Fruit fly (Drosophila melanogaster) whole organism, embryonic: ENCODE measurements around the gene CG13829.

Experiments used
- Adf1 ChIP-seq: fragments of 200-800 bp; sonication (Bioruptor generic); IDR thresholded peaks from 2 replicates; pipeline ENCODE4 v1.3.6; 2022; ENCODE audit warnings: missing biosample characterization, missing genetic modification characterization
- Atf-2 ChIP-seq: fragments of 200-800 bp; sonication (Bioruptor generic); optimal IDR thresholded peaks from 2 replicates; lab custom pipeline; 2016; ENCODE audit warnings: missing biosample characterization, missing genetic modification characterization
- B-H1 ChIP-seq: fragments of 200-800 bp; sonication (Bioruptor generic); IDR thresholded peaks from 3 replicates; pipeline ENCODE4 v1.3.6; 2022; ENCODE audit warnings: missing biosample characterization, missing genetic modification characterization
- Bgb ChIP-seq: fragments of 200-800 bp; sonication (Bioruptor generic); IDR thresholded peaks from 2 replicates; pipeline ENCODE4 v1.3.6; 2022; ENCODE audit warnings: missing biosample characterization, missing genetic modification characterization; ENCODE audit not compliant: partially characterized antibody
- CG10543 ChIP-seq: fragments of 200-800 bp; sonication (Bioruptor generic); optimal IDR thresholded peaks from 3 replicates; lab custom pipeline; 2017; ENCODE audit warnings: missing biosample characterization, mild to moderate bottlenecking, missing genetic modification characterization, moderate library complexity
- CG34376 ChIP-seq: fragments of 200-800 bp; sonication (Bioruptor generic); optimal IDR thresholded peaks from 2 replicates; lab custom pipeline; 2018; ENCODE audit warnings: missing biosample characterization, mild to moderate bottlenecking, missing genetic modification characterization
- CG3995 ChIP-seq: fragments of 200-800 bp; sonication (Bioruptor generic); optimal IDR thresholded peaks from 3 replicates; lab custom pipeline; 2016; ENCODE audit warnings: missing biosample characterization, missing genetic modification characterization
- CG4360 ChIP-seq: fragments of 200-800 bp; sonication (Bioruptor generic); IDR thresholded peaks from 2 replicates; pipeline ENCODE4 v1.3.6; 2022; ENCODE audit warnings: missing biosample characterization, missing genetic modification characterization
- CG6683 ChIP-seq: fragments of 200-800 bp; sonication (Bioruptor generic); optimal IDR thresholded peaks from 2 replicates; lab custom pipeline; 2017; ENCODE audit warnings: missing biosample characterization, mild to moderate bottlenecking, missing genetic modification characterization, missing genetic modification reagents
- CG8765 ChIP-seq: fragments of 200-800 bp; sonication (Bioruptor generic); IDR thresholded peaks from 2 replicates; pipeline ENCODE4 v1.3.6; 2022; ENCODE audit warnings: missing biosample characterization, missing genetic modification characterization
- CG9817 ChIP-seq: fragments of 200-800 bp; sonication (Bioruptor generic); optimal IDR thresholded peaks from 2 replicates; lab custom pipeline; 2018; ENCODE audit warnings: missing biosample characterization, mild to moderate bottlenecking, missing genetic modification characterization, moderate library complexity
- Dek ChIP-seq: fragments of 200-800 bp; sonication (Bioruptor generic); optimal IDR thresholded peaks from 3 replicates; lab custom pipeline; 2019; ENCODE audit warnings: missing biosample characterization, mild to moderate bottlenecking, missing genetic modification characterization, moderate library complexity
- GATAe ChIP-seq: fragments of 200-800 bp; sonication (Bioruptor generic); conservative IDR thresholded peaks from 2 replicates; pipeline ENCODE4 v1.3.6; 2022; ENCODE audit warnings: missing biosample characterization, missing genetic modification characterization
- HmgZ ChIP-seq: fragments of 200-800 bp; sonication (Bioruptor generic); optimal IDR thresholded peaks from 2 replicates; lab custom pipeline; 2018; ENCODE audit warnings: missing biosample characterization, mild to moderate bottlenecking, missing genetic modification characterization
- Hr78 ChIP-seq, 2 experiments: fragments of 200-800 bp in 1 of 2; fragments of >200 bp in 1 of 2; sonication (Bioruptor generic) in 1 of 2; optimal IDR thresholded peaks; 2 replicates each; lab custom pipeline; 2017 to 2019; ENCODE audit warnings: missing biosample characterization in 2 of 2, missing genetic modification characterization in 2 of 2, mild to moderate bottlenecking in 1 of 2, moderate library complexity in 1 of 2
- Med ChIP-seq: fragments of 200-800 bp; sonication (Bioruptor generic); peaks from one replicate; lab custom pipeline; 2016; ENCODE audit warnings: missing biosample characterization, missing genetic modification characterization, mild to moderate bottlenecking, inconsistent platforms, moderate library complexity
- NK7.1 ChIP-seq: fragments of 200-800 bp; sonication (Bioruptor generic); optimal IDR thresholded peaks from 3 replicates; lab custom pipeline; 2016; ENCODE audit warnings: missing biosample characterization, missing genetic modification characterization
- Rfx ChIP-seq: fragments of 200-800 bp; sonication (Bioruptor generic); IDR thresholded peaks from 2 replicates; pipeline ENCODE4 v1.3.6; 2022; ENCODE audit warnings: missing biosample characterization, missing genetic modification characterization
- Scr ChIP-seq: fragments of 200-800 bp; sonication (Bioruptor generic); IDR thresholded peaks from 2 replicates; pipeline ENCODE4 v1.3.6; 2022; ENCODE audit warnings: missing biosample characterization, missing genetic modification characterization; ENCODE audit not compliant: partially characterized antibody
- Six4 ChIP-seq: fragments of 200-800 bp; sonication (Bioruptor generic); optimal IDR thresholded peaks from 2 replicates; lab custom pipeline; 2016; ENCODE audit warnings: missing biosample characterization, missing genetic modification characterization
- Usf ChIP-seq: fragments of 200-800 bp; sonication (Bioruptor generic); optimal IDR thresholded peaks from 2 replicates; lab custom pipeline; 2017; ENCODE audit warnings: missing genotype, missing biosample characterization, missing genetic modification characterization
- ara ChIP-seq: fragments of 200-800 bp; sonication (Bioruptor generic); IDR thresholded peaks from 2 replicates; pipeline ENCODE4 v1.3.6; 2022; ENCODE audit warnings: missing biosample characterization, missing genetic modification characterization
- caup ChIP-seq: fragments of 200-800 bp; sonication (Bioruptor generic); optimal IDR thresholded peaks from 3 replicates; lab custom pipeline; 2017; ENCODE audit warnings: missing biosample characterization, mild to moderate bottlenecking, missing genetic modification characterization, moderate library complexity; ENCODE audit not compliant: severe bottlenecking
- cg ChIP-seq: fragments of 200-800 bp; sonication (Bioruptor generic); optimal IDR thresholded peaks from 3 replicates; lab custom pipeline; 2019; ENCODE audit warnings: missing biosample characterization, mild to moderate bottlenecking, missing genetic modification characterization, moderate library complexity
- chinmo ChIP-seq: fragments of 200-800 bp; sonication (Bioruptor generic); IDR thresholded peaks from 4 replicates; pipeline ENCODE4 v1.3.6; 2022; ENCODE audit warnings: missing biosample characterization, missing genetic modification characterization; ENCODE audit not compliant: partially characterized antibody
- ci ChIP-seq: fragments of 200-800 bp; sonication (Bioruptor generic); IDR thresholded peaks from 3 replicates; pipeline ENCODE4 v1.3.6; 2022; ENCODE audit warnings: missing biosample characterization, missing genetic modification characterization
- corto ChIP-seq: fragments of 200-800 bp; sonication (Bioruptor generic); optimal IDR thresholded peaks from 2 replicates; lab custom pipeline; 2016; ENCODE audit warnings: missing biosample characterization, mild to moderate bottlenecking, missing genetic modification characterization, moderate library complexity
- dmrt11E ChIP-seq: fragments of 200-800 bp; sonication (Bioruptor generic); optimal IDR thresholded peaks from 3 replicates; lab custom pipeline; 2018; ENCODE audit warnings: missing biosample characterization, mild to moderate bottlenecking, missing genetic modification characterization, moderate library complexity
- eve ChIP-seq, 2 experiments: fragments of >200 bp; optimal IDR thresholded peaks; 2 replicates each; lab custom pipeline; 2017; ENCODE audit warnings: missing biosample characterization in 2 of 2, missing genetic modification characterization in 2 of 2
- exex ChIP-seq: fragments of 200-800 bp; sonication (Bioruptor generic); optimal IDR thresholded peaks from 4 replicates; lab custom pipeline; 2018; ENCODE audit warnings: missing biosample characterization, mild to moderate bottlenecking, missing genetic modification characterization, moderate library complexity
- ftz-f1 ChIP-seq: fragments of 200-800 bp; sonication (Bioruptor generic); optimal IDR thresholded peaks from 2 replicates; lab custom pipeline; 2016; ENCODE audit warnings: missing biosample characterization, missing genetic modification characterization
- grn ChIP-seq: fragments of 200-800 bp; sonication (Bioruptor generic); optimal IDR thresholded peaks from 3 replicates; lab custom pipeline; 2017; ENCODE audit warnings: missing biosample characterization, missing genetic modification characterization
- kay ChIP-seq: fragments of 200-800 bp; sonication (Bioruptor generic); optimal IDR thresholded peaks from 2 replicates; lab custom pipeline; 2016; ENCODE audit warnings: missing biosample characterization, missing genetic modification characterization
- lab ChIP-seq: fragments of 200-800 bp; sonication (Bioruptor generic); optimal IDR thresholded peaks from 3 replicates; lab custom pipeline; 2017; ENCODE audit warnings: missing biosample characterization, missing genetic modification characterization, mild to moderate bottlenecking, moderate library complexity, missing genetic modification reagents
- lmd ChIP-seq: fragments of 200-800 bp; sonication (Bioruptor generic); IDR thresholded peaks from 2 replicates; pipeline ENCODE4 v1.3.6; 2022; ENCODE audit warnings: missing biosample characterization, missing genetic modification characterization
- mam ChIP-seq: fragments of 200-800 bp; sonication (Bioruptor generic); optimal IDR thresholded peaks from 3 replicates; lab custom pipeline; 2016; ENCODE audit warnings: missing biosample characterization, missing genetic modification characterization
- mirr ChIP-seq: fragments of 200-800 bp; sonication (Bioruptor generic); optimal IDR thresholded peaks from 3 replicates; lab custom pipeline; 2018; ENCODE audit warnings: missing biosample characterization, mild to moderate bottlenecking, missing genetic modification characterization
- nom ChIP-seq: fragments of 200-800 bp; sonication (Bioruptor generic); optimal IDR thresholded peaks from 2 replicates; lab custom pipeline; 2017; ENCODE audit warnings: missing biosample characterization, missing genetic modification characterization, mild to moderate bottlenecking, moderate library complexity, missing genetic modification reagents
- salm ChIP-seq: fragments of 200-800 bp; sonication (Bioruptor generic); optimal IDR thresholded peaks from 2 replicates; lab custom pipeline; 2018; ENCODE audit warnings: missing biosample characterization, mild to moderate bottlenecking, missing genetic modification characterization
- sd ChIP-seq: fragments of 200-800 bp; sonication (Bioruptor generic); optimal IDR thresholded peaks from 3 replicates; lab custom pipeline; 2018; ENCODE audit warnings: missing biosample characterization, mild to moderate bottlenecking, missing genetic modification characterization, moderate library complexity
- slou ChIP-seq: fragments of 200-800 bp; sonication (Bioruptor generic); optimal IDR thresholded peaks from 3 replicates; lab custom pipeline; 2016; ENCODE audit warnings: missing biosample characterization, missing genetic modification characterization
- sqz ChIP-seq: fragments of 200-800 bp; sonication (Bioruptor generic); optimal IDR thresholded peaks from 3 replicates; lab custom pipeline; 2018; ENCODE audit warnings: missing biosample characterization, mild to moderate bottlenecking, missing genetic modification characterization
- tgo ChIP-seq: fragments of 200-800 bp; sonication (Bioruptor generic); IDR thresholded peaks from 3 replicates; pipeline ENCODE4 v1.3.6; 2022; ENCODE audit warnings: missing biosample characterization, missing genetic modification characterization
- yki ChIP-seq: fragments of >200 bp; optimal IDR thresholded peaks from 3 replicates; lab custom pipeline; 2018
- z ChIP-seq: fragments of 200-800 bp; sonication (Bioruptor generic); IDR thresholded peaks from 3 replicates; pipeline ENCODE4 v1.3.6; 2022; ENCODE audit warnings: missing biosample characterization, missing genetic modification characterization

CG13829 gene

DNA sequence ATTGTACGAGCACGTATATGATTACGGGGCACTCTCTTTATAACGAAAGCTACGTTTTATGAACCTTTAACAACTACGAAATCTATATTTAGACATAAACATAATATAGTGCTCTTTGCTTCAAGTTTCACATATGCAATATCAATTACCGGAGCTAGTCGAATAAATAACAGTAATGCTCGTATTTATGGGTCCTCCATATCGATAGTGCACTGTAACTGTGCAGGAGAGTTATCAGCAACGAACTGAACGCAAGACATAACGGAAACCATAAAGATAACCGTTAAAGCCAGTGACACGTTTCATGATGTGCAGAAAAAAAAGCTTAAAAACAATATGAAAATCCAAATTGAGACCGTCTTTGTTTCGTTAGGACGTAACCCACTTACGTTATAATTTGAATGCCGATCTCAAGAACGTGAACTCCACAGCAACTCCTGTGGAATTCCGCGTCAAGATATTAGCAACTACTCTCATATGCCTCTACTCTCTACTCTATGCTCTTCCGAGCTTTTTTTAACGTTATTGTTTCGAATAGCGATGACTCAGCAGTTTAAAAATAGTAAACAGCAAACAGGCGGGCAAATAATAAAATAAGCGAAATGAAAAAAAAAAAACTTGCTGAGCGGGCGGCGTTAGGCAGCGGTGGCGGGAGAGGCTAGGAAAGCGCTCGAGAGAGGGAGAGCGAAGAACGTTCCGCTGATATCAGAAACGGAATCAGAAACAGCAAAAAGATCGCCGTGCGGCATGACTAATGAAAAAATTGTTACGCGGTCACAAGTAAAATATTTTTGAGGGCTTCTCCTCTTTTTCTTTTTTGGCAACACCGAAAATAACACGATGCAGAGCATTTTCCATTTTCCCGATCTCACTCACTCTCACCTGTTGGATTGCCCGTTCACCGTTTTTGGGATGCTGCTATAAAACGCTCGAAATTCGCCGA lies 29.1 kb upstream of the CG13829 start (continued):
- TF ChIP-seq slou = no peak
- TF ChIP-seq nom (GFP tag; lab: Kevin White, UChicago) = peak; percentile 71
- TF ChIP-seq NK7.1 (GFP tag; lab: Kevin White, UChicago) = peak; percentile 25
- TF ChIP-seq Atf-2 = peak; percentile 47
- TF ChIP-seq yki = no peak

DNA sequence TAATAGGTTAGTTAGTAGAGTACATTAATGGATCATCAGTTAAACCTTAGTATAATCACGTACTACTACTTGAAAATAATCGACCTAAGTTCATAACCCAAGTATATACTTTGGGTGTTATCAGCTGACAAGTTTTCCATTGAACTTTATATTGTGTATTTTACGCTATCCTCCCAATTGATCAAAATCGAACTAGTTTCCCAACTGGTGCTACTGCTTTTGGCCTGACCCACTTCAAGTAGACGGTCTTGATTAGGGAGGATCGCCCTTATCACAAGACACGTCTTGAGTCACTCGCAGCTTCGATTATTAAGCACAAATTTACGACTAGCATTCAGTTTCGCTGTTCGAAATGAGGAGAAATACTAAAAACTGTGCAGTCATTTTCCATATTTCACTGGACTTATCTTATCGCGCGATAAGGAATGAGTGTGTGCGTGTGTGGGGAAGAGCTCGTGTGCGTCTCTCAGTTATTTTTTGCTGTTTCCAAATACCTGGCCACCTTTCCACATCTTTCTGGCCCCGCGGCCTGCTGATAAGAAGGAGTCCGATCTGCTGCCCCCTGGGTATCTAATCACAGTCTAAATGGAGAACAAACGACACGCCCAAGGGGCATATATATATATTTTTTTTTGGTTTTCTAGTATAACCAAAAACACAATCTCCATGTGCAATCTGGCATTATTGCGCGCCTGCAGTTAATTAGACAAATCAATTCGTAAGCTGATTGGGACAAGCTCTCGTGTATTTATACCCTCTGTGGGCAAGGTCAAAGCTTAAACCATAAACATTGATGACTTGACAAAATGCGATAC lies 28.2 kb upstream of the CG13829 start:
- TF ChIP-seq sqz (GFP tag; lab: Kevin White, UChicago) = peak; percentile 36
- TF ChIP-seq Med = peak; percentile 22
- TF ChIP-seq corto (GFP tag; lab: Kevin White, UChicago) = peak; percentile 67
- 0 out of 2 replicates have a peak, but pooled peaks have one; percentile 11 for TF ChIP-seq CG4360 (GFP tag; lab: Robert Waterston, UW)
- TF ChIP-seq Dek (tag; lab: Kevin White, UChicago) = no peak
- TF ChIP-seq ci (GFP tag; lab: Robert Waterston, UW) = no peak
- peak; percentile 81 for TF ChIP-seq grn (GFP tag; lab: Kevin White, UChicago)
- TF ChIP-seq exex (tag; lab: Kevin White, UChicago) = peak; percentile 91
- no peak for TF ChIP-seq CG9817 (tag; lab: Kevin White, UChicago)
- TF ChIP-seq CG34376 = peak; percentile 84
- peak; percentile 19 for TF ChIP-seq cg (GFP tag; lab: Kevin White, UChicago)
- peak; percentile 47 for TF ChIP-seq CG10543 (GFP tag; lab: Kevin White, UChicago)
- no peak for TF ChIP-seq B-H1
- TF ChIP-seq Adf1 (GFP tag; lab: Robert Waterston, UW) = peak; percentile 23; the same call in 1 of the 2 replicates
- TF ChIP-seq dmrt11E = no peak
- TF ChIP-seq lmd (GFP tag; lab: Robert Waterston, UW) = no peak
- TF ChIP-seq kay (GFP tag; lab: Kevin White, UChicago) = peak; percentile 13
- TF ChIP-seq GATAe = peak; percentile 88
- peak; percentile 79; the same call in 1 of the 4 replicates for TF ChIP-seq chinmo (GFP tag; lab: Robert Waterston, UW)
- no peak for TF ChIP-seq Usf
- peak; percentile 47 for TF ChIP-seq mirr
- TF ChIP-seq HmgZ = peak; percentile 32
- TF ChIP-seq sd = peak; percentile 61
- peak; percentile 26 for TF ChIP-seq lab (GFP tag; lab: Kevin White, UChicago)
- TF ChIP-seq z (GFP tag; lab: Robert Waterston, UW) = 0 out of 3 replicates have a peak, but pooled peaks have one; percentile 16
- TF ChIP-seq ftz-f1 (GFP tag; lab: Kevin White, UChicago) = peak; percentile 20
- peak in 1 of 2 experiments; percentile 86 for TF ChIP-seq Hr78 (GFP tag; optimal IDR thresholded peaks at IDR 0.05; lab: Kevin White, UChicago)
- TF ChIP-seq tgo (GFP tag; lab: Robert Waterston, UW) = no peak
- TF ChIP-seq, all 482 proteins: peak for 20

DNA sequence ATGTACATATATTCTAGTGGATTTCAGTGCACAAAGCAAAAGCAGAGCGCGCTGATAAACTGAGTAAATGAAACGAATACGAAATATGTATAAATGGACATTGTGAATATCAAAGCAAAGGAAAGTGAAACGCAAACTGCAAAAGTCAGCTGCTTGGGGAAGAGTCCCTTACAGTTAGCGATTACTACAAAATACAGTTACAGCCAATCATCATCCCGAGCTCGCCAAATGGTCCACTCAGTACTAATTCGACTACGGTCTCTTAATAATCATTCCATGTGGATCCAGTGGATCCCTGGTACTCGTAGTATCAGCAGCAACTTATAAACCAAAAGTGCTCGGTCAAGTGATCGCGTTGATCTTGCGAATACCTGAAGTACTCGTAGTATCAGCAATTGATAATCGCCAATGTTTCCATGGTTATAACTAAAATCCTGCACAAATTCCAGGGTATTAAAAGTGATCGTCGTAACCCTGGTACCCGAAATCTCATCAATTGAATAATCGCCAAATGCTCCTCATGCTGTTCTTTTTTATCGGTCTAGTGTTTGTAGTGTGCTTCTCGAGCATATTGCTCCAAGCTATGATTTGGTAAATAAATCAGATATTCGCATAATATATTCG lies 20.7 kb upstream of the CG13829 start:
- peak in 1 of 2 experiments; percentile 43 for TF ChIP-seq eve (GFP tag; optimal IDR thresholded peaks at IDR 0.05; lab: Kevin White, UChicago)
- no peak for TF ChIP-seq mam (GFP tag; lab: Kevin White, UChicago)
- TF ChIP-seq CG6683 (GFP tag; lab: Kevin White, UChicago) = no peak
- no peak for TF ChIP-seq CG3995 (GFP tag; lab: Kevin White, UChicago)
- TF ChIP-seq CG8765 (GFP tag; lab: Robert Waterston, UW) = no peak
- TF ChIP-seq Rfx (GFP tag; lab: Robert Waterston, UW) = no peak
- no peak for TF ChIP-seq Bgb (GFP tag; lab: Robert Waterston, UW)
- TF ChIP-seq Six4 (GFP tag; lab: Kevin White, UChicago) = no peak
- no peak for TF ChIP-seq salm (tag; lab: Kevin White, UChicago)
- no peak for TF ChIP-seq ara (GFP tag; lab: Robert Waterston, UW)
- TF ChIP-seq caup (GFP tag; lab: Kevin White, UChicago) = no peak
- TF ChIP-seq Scr (GFP tag; lab: Robert Waterston, UW) = no peak
